Worm (Caenorhabditis elegans) whole organism, L3 larva: ENCODE measurements around the gene pals-39.
A peak's percentile ranks its signal among the peaks of the same experiment; 100 is the strongest.

ENCODE experiments used
- R02D3.7 ChIP-seq: fragments of 150-350 bp; optimal IDR thresholded peaks from 2 replicates; lab custom pipeline; 2014; ENCODE audit warnings: missing biosample characterization, missing genetic modification characterization
- ZK546.5 ChIP-seq: sonication (generic microtip); optimal IDR thresholded peaks from 2 replicates; lab custom pipeline; 2017; ENCODE audit warnings: missing biosample characterization, missing genetic modification characterization
- aly-2 ChIP-seq: fragments of 150-350 bp; optimal IDR thresholded peaks from 2 replicates; lab custom pipeline; 2014; ENCODE audit warnings: missing biosample characterization, missing genetic modification characterization
- ama-1 ChIP-seq: fragments of 150-350 bp; optimal IDR thresholded peaks from 2 replicates; lab custom pipeline; 2018
- ceh-16 ChIP-seq: sonication (generic microtip); optimal IDR thresholded peaks from 2 replicates; lab custom pipeline; 2017; ENCODE audit warnings: missing biosample characterization, missing genetic modification characterization
- ceh-28 ChIP-seq: fragments of 150-350 bp; optimal IDR thresholded peaks from 2 replicates; lab custom pipeline; 2014; ENCODE audit warnings: missing biosample characterization, missing genetic modification reagents, missing genetic modification characterization
- ceh-82 ChIP-seq: fragments of 150-350 bp; optimal IDR thresholded peaks from 2 replicates; lab custom pipeline; 2014; ENCODE audit warnings: missing biosample characterization, missing genetic modification characterization
- ceh-9 ChIP-seq: sonication (generic microtip); optimal IDR thresholded peaks from 2 replicates; lab custom pipeline; 2018; ENCODE audit warnings: missing biosample characterization, missing genetic modification characterization
- daf-12 ChIP-seq: fragments of 150-350 bp; optimal IDR thresholded peaks from 2 replicates; lab custom pipeline; 2014; ENCODE audit warnings: missing biosample characterization, missing genetic modification reagents, missing genetic modification characterization
- egl-27 ChIP-seq: sonication (generic microtip); optimal IDR thresholded peaks from 4 replicates; lab custom pipeline; 2017; ENCODE audit warnings: missing biosample characterization, missing genetic modification reagents, missing genetic modification characterization
- egl-5 ChIP-seq: fragments of 150-350 bp; optimal IDR thresholded peaks from 2 replicates; lab custom pipeline; 2017; ENCODE audit warnings: missing biosample characterization, missing genetic modification reagents, missing genetic modification characterization, inconsistent platforms
- elt-1 ChIP-seq: fragments of 150-350 bp; optimal IDR thresholded peaks from 2 replicates; lab custom pipeline; 2014; ENCODE audit warnings: missing biosample characterization, missing genetic modification characterization
- elt-2 ChIP-seq: sonication (generic microtip); optimal IDR thresholded peaks from 2 replicates; lab custom pipeline; 2016; ENCODE audit warnings: missing genetic modification reagents, mild to moderate bottlenecking, missing genetic modification characterization, missing compliant biosample characterization
- elt-3 ChIP-seq, 3 experiments: fragments of 150-350 bp in 1 of 3; sonication (generic microtip) in 2 of 3; optimal IDR thresholded peaks; 2 replicates in 2 of 3; 4 replicates in 1 of 3; lab custom pipeline; 2014 to 2017; ENCODE audit warnings: missing biosample characterization in 3 of 3, missing genetic modification characterization in 3 of 3
- eor-1 ChIP-seq, 2 experiments: fragments of 150-350 bp; optimal IDR thresholded peaks; 2 replicates each; lab custom pipeline; 2014 to 2018; ENCODE audit warnings: missing biosample characterization in 2 of 2, missing genetic modification characterization in 2 of 2
- fkh-10 ChIP-seq: sonication (generic microtip); optimal IDR thresholded peaks from 2 replicates; lab custom pipeline; 2017; ENCODE audit warnings: missing biosample characterization, missing genetic modification reagents, missing genetic modification characterization
- fkh-2 ChIP-seq: fragments of 150-350 bp; optimal IDR thresholded peaks from 2 replicates; lab custom pipeline; 2014; ENCODE audit warnings: missing biosample characterization, missing genetic modification reagents, missing genetic modification characterization
- fos-1 ChIP-seq: fragments of 150-350 bp; optimal IDR thresholded peaks from 2 replicates; lab custom pipeline; 2014; ENCODE audit warnings: missing biosample characterization, missing genetic modification characterization
- hmg-11 ChIP-seq: sonication (generic microtip); optimal IDR thresholded peaks from 2 replicates; lab custom pipeline; 2016; ENCODE audit warnings: missing genetic modification characterization, missing compliant biosample characterization
- jun-1 ChIP-seq: fragments of 150-350 bp; optimal IDR thresholded peaks from 2 replicates; lab custom pipeline; 2014; ENCODE audit warnings: missing biosample characterization, missing genetic modification reagents, missing genetic modification characterization
- lin-15B ChIP-seq: fragments of 150-350 bp; optimal IDR thresholded peaks from 2 replicates; lab custom pipeline; 2014; ENCODE audit warnings: missing biosample characterization, missing genetic modification characterization
- lin-39 ChIP-seq: fragments of 150-350 bp; optimal IDR thresholded peaks from 2 replicates; lab custom pipeline; 2018; ENCODE audit warnings: missing biosample characterization, missing genetic modification reagents, missing genetic modification characterization
- lsy-12 ChIP-seq: sonication (generic microtip); optimal IDR thresholded peaks from 2 replicates; lab custom pipeline; 2016; ENCODE audit warnings: mild to moderate bottlenecking, missing genetic modification characterization, missing compliant biosample characterization
- mdl-1 ChIP-seq: fragments of 150-350 bp; optimal IDR thresholded peaks from 2 replicates; lab custom pipeline; 2014; ENCODE audit warnings: missing biosample characterization, missing genetic modification characterization
- mml-1 ChIP-seq: fragments of 150-350 bp; sonication (generic microtip); optimal IDR thresholded peaks from 3 replicates; lab custom pipeline; 2014; ENCODE audit warnings: missing biosample characterization, missing genetic modification characterization
- nfya-1 ChIP-seq: sonication (generic microtip); optimal IDR thresholded peaks from 2 replicates; lab custom pipeline; 2017; ENCODE audit warnings: missing genetic modification characterization, mild to moderate bottlenecking, missing compliant biosample characterization, antibody characterized with exemption, moderate library complexity; ENCODE audit not compliant: insufficient read depth
- nhr-11 ChIP-seq: fragments of 150-350 bp; optimal IDR thresholded peaks from 2 replicates; lab custom pipeline; 2014; ENCODE audit warnings: missing biosample characterization, missing genetic modification characterization
- nhr-12 ChIP-seq: fragments of 150-350 bp; optimal IDR thresholded peaks from 2 replicates; lab custom pipeline; 2014; ENCODE audit warnings: missing biosample characterization, missing genetic modification characterization
- nhr-23 ChIP-seq: fragments of 150-350 bp; optimal IDR thresholded peaks from 2 replicates; lab custom pipeline; 2014; ENCODE audit warnings: missing biosample characterization, missing genetic modification reagents, missing genetic modification characterization
- nhr-237 ChIP-seq: fragments of 150-350 bp; optimal IDR thresholded peaks from 2 replicates; lab custom pipeline; 2014; ENCODE audit warnings: missing biosample characterization, missing genetic modification characterization
- nhr-25 ChIP-seq: sonication (generic microtip); optimal IDR thresholded peaks from 2 replicates; lab custom pipeline; 2017; ENCODE audit warnings: missing biosample characterization, missing genetic modification characterization
- nhr-28 ChIP-seq: fragments of 150-350 bp; optimal IDR thresholded peaks from 2 replicates; lab custom pipeline; 2014; ENCODE audit warnings: missing biosample characterization, missing genetic modification characterization
- nhr-43 ChIP-seq: sonication (generic microtip); optimal IDR thresholded peaks from 2 replicates; lab custom pipeline; 2016; ENCODE audit warnings: mild to moderate bottlenecking, missing genetic modification characterization, missing compliant biosample characterization; ENCODE audit not compliant: poor library complexity, severe bottlenecking
- nhr-67 ChIP-seq: fragments of 150-350 bp; optimal IDR thresholded peaks from 2 replicates; lab custom pipeline; 2014; ENCODE audit warnings: missing biosample characterization, missing genetic modification characterization
- nhr-76 ChIP-seq: fragments of 150-350 bp; sonication (generic microtip); optimal IDR thresholded peaks from 5 replicates; lab custom pipeline; 2014; ENCODE audit warnings: missing biosample characterization, missing genetic modification characterization
- nhr-77 ChIP-seq: fragments of 150-350 bp; optimal IDR thresholded peaks from 2 replicates; lab custom pipeline; 2014; ENCODE audit warnings: missing biosample characterization, missing genetic modification characterization
- pha-4 ChIP-seq: fragments of 150-350 bp; optimal IDR thresholded peaks from 2 replicates; lab custom pipeline; 2014; ENCODE audit warnings: missing biosample characterization, missing genetic modification reagents, missing genetic modification characterization
- pqm-1 ChIP-seq: fragments of 150-350 bp; optimal IDR thresholded peaks from 2 replicates; lab custom pipeline; 2017; ENCODE audit warnings: missing biosample characterization, missing genetic modification characterization, inconsistent platforms
- sea-2 ChIP-seq: fragments of 150-350 bp; sonication (generic microtip); optimal IDR thresholded peaks from 4 replicates; lab custom pipeline; 2014; ENCODE audit warnings: missing biosample characterization, missing genetic modification reagents, missing genetic modification characterization
- skn-1 ChIP-seq: fragments of 150-350 bp; optimal IDR thresholded peaks from 2 replicates; lab custom pipeline; 2014; ENCODE audit warnings: missing biosample characterization, missing genetic modification characterization
- snpc-4 ChIP-seq: fragments of 150-350 bp; optimal IDR thresholded peaks from 2 replicates; lab custom pipeline; 2014; ENCODE audit warnings: missing biosample characterization, missing genetic modification characterization
- tbx-2 ChIP-seq: sonication (generic microtip); optimal IDR thresholded peaks from 2 replicates; lab custom pipeline; 2016; ENCODE audit warnings: mild to moderate bottlenecking, missing genetic modification characterization, missing compliant biosample characterization
- unc-39 ChIP-seq: sonication (generic microtip); optimal IDR thresholded peaks from 4 replicates; lab custom pipeline; 2017; ENCODE audit warnings: missing biosample characterization, missing genetic modification characterization
- unc-62 ChIP-seq: fragments of 150-350 bp; sonication (generic microtip); optimal IDR thresholded peaks from 4 replicates; lab custom pipeline; 2014; ENCODE audit warnings: missing biosample characterization, missing genetic modification reagents, missing genetic modification characterization
- zag-1 ChIP-seq: fragments of 150-350 bp; optimal IDR thresholded peaks from 2 replicates; lab custom pipeline; 2014; ENCODE audit warnings: missing biosample characterization, missing genetic modification characterization
- ztf-11 ChIP-seq: fragments of 150-350 bp; optimal IDR thresholded peaks from 2 replicates; lab custom pipeline; 2014; ENCODE audit warnings: missing biosample characterization, missing genetic modification characterization
- ztf-4 ChIP-seq: fragments of 150-350 bp; optimal IDR thresholded peaks from 2 replicates; lab custom pipeline; 2014; ENCODE audit warnings: missing biosample characterization, missing genetic modification characterization

pals-39 gene

DNA sequence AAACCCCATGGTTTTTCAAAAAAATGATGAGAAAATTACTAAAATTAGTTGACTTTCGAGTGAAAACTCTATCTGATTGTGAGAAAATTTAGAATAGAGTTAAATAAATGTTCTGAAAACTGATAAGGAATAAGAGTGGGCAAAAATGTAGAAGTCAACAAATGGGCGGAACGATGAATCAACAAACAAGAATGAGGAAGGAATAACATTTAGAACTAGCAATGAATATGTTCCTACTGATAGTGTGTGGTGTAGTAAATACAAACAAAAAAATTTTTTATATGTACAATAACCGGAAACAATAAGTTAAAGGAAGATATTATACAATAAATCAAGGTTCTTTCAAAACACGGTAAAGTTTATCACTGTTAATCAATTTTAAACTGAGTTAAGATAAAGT, at the start of gene pals-39:
Gene pals-39 (minus strand): TSS at position 101 of the 400 bp plus-strand sequence.
- peak; percentile 39 for TF ChIP-seq pha-4 (tag; lab: Kevin White, UChicago)
- no peak for TF ChIP-seq elt-1 (tag; lab: Kevin White, UChicago)
- no peak for TF ChIP-seq ZK546.5 (tag; lab: Kevin White, UChicago)
- no peak for TF ChIP-seq nhr-23 (tag; lab: Kevin White, UChicago)
- TF ChIP-seq ztf-11 (tag; lab: Kevin White, UChicago), result no peak
- TF ChIP-seq ama-1 (lab: Kevin White, UChicago), result no peak
- peak; percentile 30 for TF ChIP-seq pqm-1 (tag; lab: Kevin White, UChicago)
- TF ChIP-seq jun-1 (tag; lab: Kevin White, UChicago), result no peak
- TF ChIP-seq elt-2 (tag; lab: Kevin White, UChicago), result no peak
- no peak for TF ChIP-seq ztf-4 (tag; lab: Kevin White, UChicago)
- TF ChIP-seq lsy-12, result no peak
- no peak for TF ChIP-seq egl-5 (tag; lab: Kevin White, UChicago)
- no peak for TF ChIP-seq unc-39 (tag; lab: Kevin White, UChicago)
- TF ChIP-seq fos-1 (tag; lab: Kevin White, UChicago), result no peak

DNA sequence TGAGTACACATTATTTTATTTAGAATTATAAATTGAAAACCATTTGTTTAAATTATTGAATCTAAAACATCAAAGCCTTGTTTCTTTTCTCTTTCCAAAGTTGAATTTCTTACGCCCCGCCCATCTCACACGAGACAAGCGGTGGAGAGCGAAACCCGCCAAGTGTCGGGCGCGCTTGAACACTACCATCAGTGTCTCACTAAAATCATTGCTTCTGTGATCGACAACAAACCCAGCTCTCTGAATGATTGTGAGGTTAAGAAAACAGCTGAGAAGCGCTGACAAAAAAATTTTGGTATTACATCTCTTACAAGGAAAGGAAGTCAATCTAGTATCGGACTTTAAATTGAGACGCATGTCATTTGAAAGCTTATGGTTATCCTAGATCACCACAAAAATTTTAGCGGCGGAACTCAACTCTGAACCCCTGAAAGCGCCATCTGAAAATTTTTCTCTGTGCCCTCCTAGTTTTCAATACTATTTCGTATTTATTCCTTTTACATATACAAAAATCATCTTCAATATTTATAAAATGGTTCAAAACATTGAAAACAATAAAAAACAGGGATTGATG, 47.5 kb upstream of the pals-39 start:
- TF ChIP-seq hmg-11 (tag; lab: Kevin White, UChicago) (peak; percentile 68), tbx-2 (tag; lab: Kevin White, UChicago) (peak; percentile 51), lsy-12 (peak; percentile 61), lin-39 (tag; lab: Kevin White, UChicago) (peak; percentile 70), elt-3 (tag; optimal IDR thresholded peaks at IDR 0.05; lab: Kevin White, UChicago) (no peak), ceh-82 (tag; lab: Kevin White, UChicago) (no peak), fkh-10 (GFP tag; lab: Kevin White, UChicago) (no peak), snpc-4 (peak; percentile 99), daf-12 (no peak), aly-2 (no peak), mml-1 (tag; lab: Kevin White, UChicago) (no peak), ceh-28 (tag; lab: Kevin White, UChicago) (peak; percentile 57), egl-5 (tag; lab: Kevin White, UChicago) (no peak), pha-4 (tag; lab: Kevin White, UChicago) (peak; percentile 32), fos-1 (tag; lab: Kevin White, UChicago) (peak; percentile 39), elt-1 (tag; lab: Kevin White, UChicago) (no peak), skn-1 (peak; percentile 25), nhr-12 (tag; lab: Kevin White, UChicago) (no peak), ZK546.5 (tag; lab: Kevin White, UChicago) (no peak), unc-39 (tag; lab: Kevin White, UChicago) (no peak), ama-1 (lab: Kevin White, UChicago) (peak; percentile 78), nhr-237 (no peak), R02D3.7 (tag; lab: Kevin White, UChicago) (peak; percentile 57), nhr-25 (tag; lab: Kevin White, UChicago) (peak; percentile 64), nhr-23 (tag; lab: Kevin White, UChicago) (peak; percentile 75), nhr-67 (no peak), ceh-9 (tag; lab: Kevin White, UChicago) (no peak), pqm-1 (tag; lab: Kevin White, UChicago) (peak; percentile 54), ztf-11 (tag; lab: Kevin White, UChicago) (no peak), ztf-4 (tag; lab: Kevin White, UChicago) (no peak), mdl-1 (tag; lab: Kevin White, UChicago) (no peak), nhr-77 (tag; lab: Kevin White, UChicago) (peak; percentile 10), nhr-11 (tag; lab: Kevin White, UChicago) (no peak), nhr-28 (tag; lab: Kevin White, UChicago) (no peak), eor-1 (tag; optimal IDR thresholded peaks at IDR 0.05; lab: Kevin White, UChicago) (no peak), elt-2 (tag; lab: Kevin White, UChicago) (peak; percentile 58), egl-27 (tag; lab: Kevin White, UChicago) (peak; percentile 0), ceh-16 (tag; lab: Kevin White, UChicago) (no peak), nhr-76 (tag; lab: Kevin White, UChicago) (no peak), jun-1 (tag; lab: Kevin White, UChicago) (peak; percentile 29), fkh-2 (tag; lab: Kevin White, UChicago) (no peak), nhr-43 (peak; percentile 81), nfya-1 (tag; lab: Kevin White, UChicago) (peak; percentile 74), sea-2 (no peak), unc-62 (GFP tag; lab: Kevin White, UChicago) (peak; percentile 50), lin-15B (tag; lab: Kevin White, UChicago) (peak; percentile 41), zag-1 (tag; lab: Kevin White, UChicago) (no peak)
